Fruit fly (Drosophila melanogaster) whole organism, prepupa: Measurements from ENCODE around the gene Gyc88E.

Experiments used
- Blimp-1 ChIP-seq: fragments of 200-800 bp; sonication (Bioruptor generic); optimal IDR thresholded peaks from 3 replicates; lab custom pipeline; 2017; ENCODE audit warnings: missing biosample characterization, missing genetic modification characterization, mild to moderate bottlenecking, moderate library complexity, missing genetic modification reagents
- CG10631 ChIP-seq: fragments of 200-800 bp; sonication (Bioruptor generic); optimal IDR thresholded peaks from 2 replicates; lab custom pipeline; 2016; ENCODE audit warnings: missing biosample characterization, missing genetic modification characterization
- CG10669 ChIP-seq: fragments of 200-800 bp; sonication (Bioruptor generic); optimal IDR thresholded peaks from 3 replicates; lab custom pipeline; 2018; ENCODE audit warnings: missing biosample characterization, mild to moderate bottlenecking, missing genetic modification characterization, moderate library complexity
- CG11294 ChIP-seq: fragments of 200-800 bp; sonication (Bioruptor generic); IDR thresholded peaks from 2 replicates; pipeline ENCODE4 v1.3.6; 2022; ENCODE audit warnings: missing biosample characterization, missing genetic modification characterization
- CG11762 ChIP-seq: fragments of 200-800 bp; sonication (Bioruptor generic); optimal IDR thresholded peaks from 3 replicates; lab custom pipeline; 2016; ENCODE audit warnings: missing biosample characterization, missing genetic modification characterization; ENCODE audit not compliant: insufficient read depth
- CG11902 ChIP-seq: fragments of 200-800 bp; sonication (Bioruptor generic); optimal IDR thresholded peaks from 3 replicates; lab custom pipeline; 2016; ENCODE audit warnings: missing biosample characterization, missing genetic modification characterization
- CG15336 ChIP-seq: fragments of 200-800 bp; sonication (Bioruptor generic); IDR thresholded peaks from 2 replicates; pipeline ENCODE4 v1.3.6; 2022; ENCODE audit warnings: missing biosample characterization, missing genetic modification characterization
- CG1621 ChIP-seq: fragments of 200-800 bp; sonication (Bioruptor generic); optimal IDR thresholded peaks from 3 replicates; lab custom pipeline; 2018; ENCODE audit warnings: missing biosample characterization, mild to moderate bottlenecking, missing genetic modification characterization
- CG3032 ChIP-seq: fragments of 200-800 bp; optimal IDR thresholded peaks from 2 replicates; lab custom pipeline; 2019; ENCODE audit warnings: missing biosample characterization, mild to moderate bottlenecking, missing genetic modification characterization, moderate library complexity
- CG31627 ChIP-seq: fragments of 200-800 bp; sonication (Bioruptor generic); optimal IDR thresholded peaks from 3 replicates; lab custom pipeline; 2016; ENCODE audit warnings: missing biosample characterization, missing genetic modification characterization
- CG34406 ChIP-seq: fragments of 200-800 bp; sonication (Bioruptor generic); optimal IDR thresholded peaks from 3 replicates; lab custom pipeline; 2016; ENCODE audit warnings: missing biosample characterization, missing genetic modification characterization
- CG6163 ChIP-seq: fragments of 200-800 bp; sonication (Bioruptor generic); IDR thresholded peaks from 3 replicates; pipeline ENCODE4 v1.3.6; 2022; ENCODE audit warnings: missing biosample characterization, missing genetic modification characterization
- CG6276 ChIP-seq: fragments of 200-800 bp; sonication (Bioruptor generic); optimal IDR thresholded peaks from 2 replicates; lab custom pipeline; 2017; ENCODE audit warnings: missing biosample characterization, mild to moderate bottlenecking, missing genetic modification characterization
- CG6808 ChIP-seq: fragments of 200-800 bp; sonication (Bioruptor generic); optimal IDR thresholded peaks from 3 replicates; lab custom pipeline; 2017; ENCODE audit warnings: missing biosample characterization, missing genetic modification characterization, mild to moderate bottlenecking, moderate library complexity, missing genetic modification reagents
- CG6854 ChIP-seq: fragments of 200-800 bp; sonication (Bioruptor generic); optimal IDR thresholded peaks from 2 replicates; lab custom pipeline; 2017; ENCODE audit warnings: missing biosample characterization, mild to moderate bottlenecking, missing genetic modification characterization
- CG7368 ChIP-seq: fragments of 200-800 bp; sonication (Bioruptor generic); optimal IDR thresholded peaks from 3 replicates; lab custom pipeline; 2016; ENCODE audit warnings: missing biosample characterization, missing genetic modification characterization
- CG8119 ChIP-seq: fragments of 200-800 bp; sonication (Bioruptor generic); IDR thresholded peaks from 3 replicates; pipeline ENCODE4 v1.3.6; 2022; ENCODE audit warnings: missing biosample characterization, missing genetic modification characterization
- CG8632 ChIP-seq: fragments of 200-800 bp; sonication (Bioruptor generic); optimal IDR thresholded peaks from 3 replicates; lab custom pipeline; 2016; ENCODE audit warnings: missing biosample characterization, missing genetic modification characterization
- CG9139 ChIP-seq: fragments of 200-800 bp; sonication (Bioruptor generic); optimal IDR thresholded peaks from 3 replicates; lab custom pipeline; 2017; ENCODE audit warnings: missing biosample characterization, mild to moderate bottlenecking, missing genetic modification characterization
- Eip75B ChIP-seq: fragments of 200-800 bp; sonication (Bioruptor generic); optimal IDR thresholded peaks from 3 replicates; lab custom pipeline; 2016; ENCODE audit warnings: missing biosample characterization, missing genetic modification characterization
- Ets21C ChIP-seq: fragments of 200-800 bp; sonication (Bioruptor generic); optimal IDR thresholded peaks from 3 replicates; lab custom pipeline; 2016; ENCODE audit warnings: missing biosample characterization, missing genetic modification characterization
- Gug ChIP-seq: fragments of 200-800 bp; sonication (Bioruptor generic); IDR thresholded peaks from 2 replicates; pipeline ENCODE4 v1.3.6; 2022; ENCODE audit warnings: missing biosample characterization, missing genetic modification characterization
- Hr39 ChIP-seq: fragments of 200-800 bp; sonication (Bioruptor generic); optimal IDR thresholded peaks from 2 replicates; lab custom pipeline; 2016; ENCODE audit warnings: missing biosample characterization, missing genetic modification characterization
- Lpt ChIP-seq: fragments of 200-800 bp; sonication (Bioruptor generic); optimal IDR thresholded peaks from 3 replicates; lab custom pipeline; 2016; ENCODE audit warnings: missing biosample characterization, missing genetic modification characterization
- Met ChIP-seq: fragments of 200-800 bp; sonication (Bioruptor generic); optimal IDR thresholded peaks from 3 replicates; lab custom pipeline; 2016; ENCODE audit warnings: missing biosample characterization, missing genetic modification characterization
- OdsH ChIP-seq: fragments of 200-800 bp; sonication (Bioruptor generic); optimal IDR thresholded peaks from 3 replicates; lab custom pipeline; 2016; ENCODE audit warnings: missing biosample characterization, missing genetic modification characterization
- Smox ChIP-seq: fragments of 200-800 bp; sonication (Bioruptor generic); optimal IDR thresholded peaks from 3 replicates; lab custom pipeline; 2016; ENCODE audit warnings: missing biosample characterization, missing genetic modification characterization
- Sox102F ChIP-seq: fragments of 200-800 bp; sonication (Bioruptor generic); optimal IDR thresholded peaks from 2 replicates; lab custom pipeline; 2016; ENCODE audit warnings: missing biosample characterization, mild to moderate bottlenecking, missing genetic modification characterization
- Sox14 ChIP-seq: fragments of 200-800 bp; sonication (Bioruptor generic); optimal IDR thresholded peaks from 3 replicates; lab custom pipeline; 2016; ENCODE audit warnings: missing biosample characterization, missing genetic modification characterization
- Sox15 ChIP-seq: fragments of 200-800 bp; sonication (Bioruptor generic); optimal IDR thresholded peaks from 3 replicates; lab custom pipeline; 2016; ENCODE audit warnings: missing biosample characterization, missing genetic modification characterization
- achi ChIP-seq: fragments of 200-800 bp; sonication (Bioruptor generic); optimal IDR thresholded peaks from 3 replicates; lab custom pipeline; 2016; ENCODE audit warnings: missing biosample characterization, missing genetic modification characterization
- acj6 ChIP-seq: fragments of 200-800 bp; sonication (Bioruptor generic); optimal IDR thresholded peaks from 3 replicates; lab custom pipeline; 2016; ENCODE audit warnings: missing biosample characterization, missing genetic modification characterization
- cyc ChIP-seq: fragments of 200-800 bp; sonication (Bioruptor generic); optimal IDR thresholded peaks from 3 replicates; lab custom pipeline; 2016; ENCODE audit warnings: missing biosample characterization, missing genetic modification characterization
- dac ChIP-seq: fragments of 200-800 bp; sonication (Bioruptor generic); optimal IDR thresholded peaks from 2 replicates; lab custom pipeline; 2017; ENCODE audit warnings: missing biosample characterization, mild to moderate bottlenecking, missing genetic modification characterization
- dsx ChIP-seq: fragments of 200-800 bp; optimal IDR thresholded peaks from 3 replicates; lab custom pipeline; 2019; ENCODE audit warnings: missing biosample characterization, mild to moderate bottlenecking, missing genetic modification characterization, moderate library complexity; ENCODE audit not compliant: poor library complexity, severe bottlenecking
- eg ChIP-seq: fragments of 200-800 bp; sonication (Bioruptor generic); IDR thresholded peaks from 3 replicates; pipeline ENCODE4 v1.3.6; 2022; ENCODE audit warnings: missing biosample characterization, missing genetic modification characterization
- esn ChIP-seq: fragments of 200-800 bp; sonication (Bioruptor generic); optimal IDR thresholded peaks from 2 replicates; lab custom pipeline; 2016; ENCODE audit warnings: missing biosample characterization, mild to moderate bottlenecking, missing genetic modification characterization, moderate library complexity
- fd85E ChIP-seq: fragments of 200-800 bp; sonication (Bioruptor generic); optimal IDR thresholded peaks from 3 replicates; lab custom pipeline; 2016; ENCODE audit warnings: missing biosample characterization, missing genetic modification characterization
- fkh ChIP-seq: fragments of 200-800 bp; sonication (Bioruptor generic); optimal IDR thresholded peaks from 3 replicates; lab custom pipeline; 2017; ENCODE audit warnings: missing biosample characterization, mild to moderate bottlenecking, missing genetic modification characterization, moderate library complexity
- lz ChIP-seq: fragments of 200-800 bp; sonication (Bioruptor generic); optimal IDR thresholded peaks from 3 replicates; lab custom pipeline; 2016; ENCODE audit warnings: missing biosample characterization, missing genetic modification characterization
- net ChIP-seq: fragments of 200-800 bp; sonication (Bioruptor generic); optimal IDR thresholded peaks from 3 replicates; lab custom pipeline; 2016; ENCODE audit warnings: missing biosample characterization, missing genetic modification characterization
- pdm3 ChIP-seq: fragments of 200-800 bp; sonication (Bioruptor generic); optimal IDR thresholded peaks from 3 replicates; lab custom pipeline; 2016; ENCODE audit warnings: missing biosample characterization, missing genetic modification characterization
- salr ChIP-seq, 2 experiments: fragments of 200-800 bp; sonication (Bioruptor generic); optimal IDR thresholded peaks; 3 replicates each; lab custom pipeline; 2016 to 2018; ENCODE audit warnings: missing biosample characterization in 2 of 2, missing genetic modification characterization in 2 of 2, mild to moderate bottlenecking in 1 of 2
- spab ChIP-seq: fragments of 200-800 bp; sonication (Bioruptor generic); optimal IDR thresholded peaks from 2 replicates; lab custom pipeline; 2017; ENCODE audit warnings: missing biosample characterization, mild to moderate bottlenecking, missing genetic modification characterization, missing genetic modification reagents
- ss ChIP-seq, 2 experiments: fragments of 200-800 bp; sonication (Bioruptor generic); optimal IDR thresholded peaks; 2 replicates in 1 of 2; 3 replicates in 1 of 2; lab custom pipeline; 2017 to 2018; ENCODE audit warnings: mild to moderate bottlenecking in 2 of 2, missing biosample characterization in 2 of 2, missing genetic modification characterization in 2 of 2, moderate library complexity in 1 of 2
- topi ChIP-seq: fragments of 200-800 bp; sonication (Bioruptor generic); optimal IDR thresholded peaks from 3 replicates; lab custom pipeline; 2016; ENCODE audit warnings: missing biosample characterization, missing genetic modification characterization

The Gyc88E gene

DNA sequence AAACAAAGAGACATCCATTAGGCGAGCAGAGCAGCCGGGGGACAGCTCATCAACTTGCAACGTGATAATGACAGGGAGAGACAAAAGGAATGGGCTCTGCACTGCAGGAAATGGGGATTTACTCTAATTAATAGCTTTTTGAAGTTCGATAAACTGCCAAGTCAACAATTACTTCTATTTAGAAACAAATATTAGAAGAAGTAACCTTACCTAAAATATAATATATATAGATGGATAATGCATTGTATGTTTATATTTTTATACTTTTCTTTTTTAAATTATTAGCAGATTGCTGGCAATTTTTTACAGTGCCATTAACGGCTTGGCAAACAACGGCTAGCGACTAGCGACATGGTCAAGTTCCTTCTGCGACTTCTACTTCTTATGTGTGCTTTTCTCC, 36.6 kb upstream of the Gyc88E start (continued):
- TF ChIP-seq CG9139 (GFP tag; lab: Kevin White, UChicago) (no peak), esn (GFP tag; lab: Kevin White, UChicago) (no peak), dac (peak; percentile 15), CG34406 (GFP tag; lab: Kevin White, UChicago) (no peak), CG8632 (GFP tag; lab: Kevin White, UChicago) (no peak), acj6 (GFP tag; lab: Kevin White, UChicago) (peak; percentile 25), Sox15 (GFP tag; lab: Kevin White, UChicago) (no peak), salr (GFP tag; optimal IDR thresholded peaks at IDR 0.05; lab: Kevin White, UChicago) (peak in 1 of 2 experiments; percentile 60), OdsH (GFP tag; lab: Kevin White, UChicago) (peak; percentile 45), CG6163 (GFP tag; lab: Robert Waterston, UW) (peak; percentile 51; the same call in 1 of the 3 replicates), Gug (GFP tag; lab: Robert Waterston, UW) (peak; percentile 10; the same call in 1 of the 2 replicates)

DNA sequence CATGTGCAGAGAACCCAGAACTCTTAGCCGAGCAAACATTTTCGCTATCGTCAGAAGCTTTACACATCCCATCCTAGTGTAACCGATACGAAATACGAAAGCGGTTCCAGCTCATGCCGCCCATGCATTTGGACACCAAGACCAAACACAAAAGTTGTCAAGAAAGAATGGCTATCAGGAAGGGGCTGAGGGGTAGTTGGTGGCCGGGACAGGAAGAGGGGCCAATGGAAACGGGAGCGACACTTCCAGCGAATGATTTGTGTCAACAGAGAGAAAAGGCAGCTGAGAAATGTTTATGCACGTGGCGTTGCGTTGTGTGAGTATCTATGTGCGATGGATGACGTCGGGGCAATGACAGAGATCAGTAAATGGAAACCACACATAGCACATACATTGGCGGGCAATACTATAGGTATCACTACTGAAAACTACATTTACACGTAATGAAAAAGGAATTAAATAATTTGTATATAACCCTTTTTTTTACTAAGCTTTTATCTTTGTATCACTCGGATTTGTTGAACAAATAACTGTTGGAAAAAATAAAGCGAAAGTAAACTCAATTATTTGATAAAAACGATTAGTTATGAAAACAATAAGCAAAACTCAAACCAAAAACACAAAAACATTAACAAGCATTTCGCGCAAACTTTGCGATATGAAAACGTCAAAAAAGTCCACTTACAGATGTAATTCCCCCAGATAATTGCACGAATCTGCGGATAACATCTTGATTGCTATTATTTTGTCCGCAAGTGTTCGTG, 35.5 kb upstream of the Gyc88E start:
- TF ChIP-seq Lpt (GFP tag; lab: Kevin White, UChicago): peak; percentile 77
- peak; percentile 61 for TF ChIP-seq CG7368
- peak; percentile 50 to 79 for TF ChIP-seq ss (GFP tag; optimal IDR thresholded peaks at IDR 0.05; lab: Kevin White, UChicago)
- TF ChIP-seq CG10631 (GFP tag; lab: Kevin White, UChicago): peak; percentile 77
- peak; percentile 41 for TF ChIP-seq CG11902 (GFP tag; lab: Kevin White, UChicago)
- TF ChIP-seq CG34406 (GFP tag; lab: Kevin White, UChicago): peak; percentile 64
- peak; percentile 66 for TF ChIP-seq acj6 (GFP tag; lab: Kevin White, UChicago)
- peak; percentile 77 for TF ChIP-seq achi
- peak; percentile 53 for TF ChIP-seq cyc
- no peak for TF ChIP-seq Ets21C (GFP tag; lab: Kevin White, UChicago)
- peak; percentile 78 for TF ChIP-seq net (GFP tag; lab: Kevin White, UChicago)
- peak; percentile 66 for TF ChIP-seq CG1621
- peak; percentile 34 for TF ChIP-seq Hr39 (GFP tag; lab: Kevin White, UChicago)
- TF ChIP-seq Eip75B: peak; percentile 81
- no peak for TF ChIP-seq CG6854 (GFP tag; lab: Kevin White, UChicago)
- peak; percentile 77 for TF ChIP-seq CG8119 (GFP tag; lab: Robert Waterston, UW)
- no peak for TF ChIP-seq Sox102F (GFP tag; lab: Kevin White, UChicago)
- peak; percentile 60 for TF ChIP-seq Gug (GFP tag; lab: Robert Waterston, UW)
- TF ChIP-seq Blimp-1 (GFP tag; lab: Kevin White, UChicago): no peak
- TF ChIP-seq CG11294 (GFP tag; lab: Robert Waterston, UW): no peak
- peak; percentile 64 for TF ChIP-seq Sox14
- TF ChIP-seq Smox: peak; percentile 9
- peak; percentile 53; the same call in 2 of the 3 replicates for TF ChIP-seq eg (GFP tag; lab: Robert Waterston, UW)
- TF ChIP-seq CG9139 (GFP tag; lab: Kevin White, UChicago): peak; percentile 41
- peak; percentile 69 for TF ChIP-seq CG11762 (GFP tag; lab: Kevin White, UChicago)
- TF ChIP-seq CG8632 (GFP tag; lab: Kevin White, UChicago): peak; percentile 62
- TF ChIP-seq CG6276 (GFP tag; lab: Kevin White, UChicago): peak; percentile 87
- TF ChIP-seq CG31627 (GFP tag; lab: Kevin White, UChicago): peak; percentile 13
- TF ChIP-seq dac: peak; percentile 69
- TF ChIP-seq pdm3 (GFP tag; lab: Kevin White, UChicago): peak; percentile 81
- TF ChIP-seq CG15336 (GFP tag; lab: Robert Waterston, UW): peak; percentile 69
- TF ChIP-seq fkh (GFP tag; lab: Kevin White, UChicago): peak; percentile 62
- TF ChIP-seq salr (GFP tag; optimal IDR thresholded peaks at IDR 0.05; lab: Kevin White, UChicago): peak; percentile 37 to 93
- TF ChIP-seq Met (GFP tag; lab: Kevin White, UChicago): peak; percentile 5
- peak; percentile 81 for TF ChIP-seq CG6808 (GFP tag; lab: Kevin White, UChicago)
- TF ChIP-seq CG6163 (GFP tag; lab: Robert Waterston, UW): peak; percentile 58; the same call in 2 of the 3 replicates
- peak; percentile 71 for TF ChIP-seq CG3032 (tag; lab: Kevin White, UChicago)
- peak; percentile 77 for TF ChIP-seq CG10669 (GFP tag; lab: Kevin White, UChicago)
- TF ChIP-seq topi (GFP tag; lab: Kevin White, UChicago): peak; percentile 57
- TF ChIP-seq lz (GFP tag; lab: Kevin White, UChicago): peak; percentile 22
- peak; percentile 66 for TF ChIP-seq dsx (GFP tag; lab: Kevin White, UChicago)
- no peak for TF ChIP-seq fd85E (GFP tag; lab: Kevin White, UChicago)
- peak; percentile 82 for TF ChIP-seq spab (GFP tag; lab: Kevin White, UChicago)
